Fruit fly (Drosophila melanogaster): ENCODE results near the gene SkpA.

DNA sequence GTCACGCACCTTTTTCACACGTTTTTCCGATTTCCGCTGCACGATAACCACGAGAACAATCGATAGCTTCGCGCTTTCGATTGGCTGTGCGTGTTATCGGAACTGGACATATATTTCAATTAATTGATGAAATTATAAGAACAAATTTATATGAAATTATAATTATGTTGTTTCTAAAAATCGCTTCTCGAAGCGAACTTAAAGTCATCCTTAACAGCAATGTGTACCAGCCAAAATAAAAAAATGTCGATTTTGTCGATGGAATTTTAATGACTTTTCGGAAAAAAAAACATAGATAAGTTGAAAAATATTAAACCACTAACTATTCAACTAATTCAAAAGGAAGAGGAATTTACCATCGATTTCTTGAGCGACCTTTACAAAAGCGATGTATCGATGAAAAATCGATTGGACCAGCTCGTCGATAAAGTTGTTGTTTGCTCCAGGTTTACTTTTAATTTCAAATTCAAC lies 30.7 kb upstream of the SkpA start, which contains the start of the genes CG13364 and Hinfp:
- TF ChIP-seq psq (optimal IDR thresholded peaks at IDR 0.05) = no peak
- no peak for TF ChIP-seq insv (optimal IDR thresholded peaks at IDR 0.05)
